Worm (Caenorhabditis elegans): Measurements from ENCODE around the gene nasp-2.

DNA sequence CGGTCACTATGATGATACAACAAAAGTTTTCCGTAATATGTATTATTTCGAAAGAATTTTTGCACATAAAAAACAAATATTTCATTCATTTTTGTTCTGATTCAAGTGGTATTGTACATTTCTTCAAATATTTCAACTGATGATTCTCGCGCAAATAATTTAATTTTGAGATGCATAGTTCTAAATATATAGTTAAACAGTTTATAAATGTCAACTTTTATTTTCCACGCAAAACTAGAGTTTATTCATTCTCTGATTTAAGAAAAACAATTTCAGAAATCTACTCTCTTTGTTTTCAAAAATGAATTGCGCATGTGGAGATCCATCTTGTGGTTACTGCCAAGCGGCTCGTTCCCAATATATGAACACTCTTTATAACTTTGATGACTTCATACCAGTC lies 47.8 kb downstream of the nasp-2 start, which contains the start of gene zip-5:
- TF ChIP-seq hmg-1.1 (GFP tag; IDR thresholded peaks at IDR 0.05) (no peak), daf-12 (tag; optimal IDR thresholded peaks at IDR 0.05) (no peak), mdl-1 (tag; optimal IDR thresholded peaks at IDR 0.05) (no peak), nhr-102 (tag; optimal IDR thresholded peaks at IDR 0.05) (no peak), nhr-77 (tag; optimal IDR thresholded peaks at IDR 0.05) (no peak), lin-39 (tag; optimal IDR thresholded peaks at IDR 0.05) (no peak)

Measured in whole organism, L4 larva.